Fruit fly (Drosophila melanogaster): ENCODE results near the gene CG31949.

The CG31949 gene

DNA sequence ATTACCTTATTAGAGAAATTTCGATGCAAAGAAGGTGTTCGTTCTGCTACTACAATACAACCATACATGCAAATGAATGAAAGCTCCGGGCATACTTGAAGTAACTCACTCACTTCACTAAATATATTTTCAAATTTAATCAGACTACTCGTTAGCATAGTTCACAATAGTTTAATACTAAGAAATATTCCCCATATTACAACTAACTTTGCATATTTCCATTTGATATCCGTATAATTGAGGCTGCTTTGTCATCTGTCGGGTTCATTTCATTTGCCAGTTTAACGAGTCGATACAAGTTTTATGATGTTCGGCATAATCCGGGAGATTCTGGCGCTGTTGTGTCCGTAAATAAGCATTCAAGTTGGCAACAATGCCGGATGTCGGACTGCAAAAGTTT, 9.3 kb upstream of the CG31949 start, which contains the start of gene robl22E:
Gene robl22E (minus strand): TSS at position 101 of the 400 bp plus-strand sequence.
- TF ChIP-seq dmrt93B (GFP tag; optimal IDR thresholded peaks at IDR 0.05) (no peak), fru (GFP tag; optimal IDR thresholded peaks at IDR 0.05) (no peak), Myc (optimal IDR thresholded peaks at IDR 0.05) (no peak), N (GFP tag; optimal IDR thresholded peaks at IDR 0.05) (no peak), lola (GFP tag; optimal IDR thresholded peaks at IDR 0.05) (no peak), HLH106 (tag; optimal IDR thresholded peaks at IDR 0.05) (no peak), foxo (GFP tag; optimal IDR thresholded peaks at IDR 0.05) (no peak), Sp1 (GFP tag; optimal IDR thresholded peaks at IDR 0.05) (no peak), sage (GFP tag; optimal IDR thresholded peaks at IDR 0.05) (no peak), Hnf4 (GFP tag; optimal IDR thresholded peaks at IDR 0.05) (no peak), CrebA (GFP tag; optimal IDR thresholded peaks at IDR 0.05; ENCODE audit: borderline replicate concordance) (no peak), CG9705 (GFP tag; optimal IDR thresholded peaks at IDR 0.05) (no peak), sv (GFP tag; optimal IDR thresholded peaks at IDR 0.05) (no peak), CG32264 (GFP tag; optimal IDR thresholded peaks at IDR 0.05) (no peak), Dif (GFP tag; optimal IDR thresholded peaks at IDR 0.05; ENCODE audit: partially characterized antibody) (no peak), Rel (GFP tag; optimal IDR thresholded peaks at IDR 0.05) (no peak), Rel (tag; optimal IDR thresholded peaks at IDR 0.05) (no peak), Vsx2 (GFP tag; optimal IDR thresholded peaks at IDR 0.05; ENCODE audit: partially characterized antibody) (no peak), pan (optimal IDR thresholded peaks at IDR 0.05) (no peak)

DNA sequence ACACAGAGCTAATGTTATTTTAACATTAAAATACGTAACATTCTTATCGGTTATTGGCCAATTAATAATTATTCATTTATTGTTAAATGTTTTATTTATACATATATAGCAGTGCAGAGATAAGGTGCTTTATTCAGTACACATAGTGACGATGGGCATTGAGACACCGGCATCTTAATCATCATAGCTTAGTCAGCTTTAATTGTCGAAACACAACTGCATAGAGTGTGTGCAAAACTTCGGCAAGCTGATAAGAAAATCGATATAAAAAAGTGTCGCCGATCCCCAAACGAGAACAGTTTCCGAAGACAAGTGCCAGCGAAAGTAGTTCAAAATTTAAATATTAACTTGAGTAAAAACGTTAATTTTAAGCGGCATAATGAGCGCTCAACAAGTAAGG, 7.7 kb downstream of the CG31949 start, which contains the start of gene CG16995:
Gene CG16995 (plus strand): TSS at position 301 of the 400 bp plus-strand sequence.
- no peak for TF ChIP-seq CG9705 (GFP tag; optimal IDR thresholded peaks at IDR 0.05)
- TF ChIP-seq fru (GFP tag; optimal IDR thresholded peaks at IDR 0.05), result no peak
- no peak for TF ChIP-seq dsf (GFP tag; optimal IDR thresholded peaks at IDR 0.05; ENCODE audit: borderline replicate concordance)
- TF ChIP-seq psq (GFP tag; optimal IDR thresholded peaks at IDR 0.05), result no peak
- no peak for TF ChIP-seq br (GFP tag; optimal IDR thresholded peaks at IDR 0.05)
- no peak for TF ChIP-seq HLH106 (tag; optimal IDR thresholded peaks at IDR 0.05)
- TF ChIP-seq CrebA (GFP tag; optimal IDR thresholded peaks at IDR 0.05; ENCODE audit: borderline replicate concordance), result no peak
- TF ChIP-seq N (GFP tag; optimal IDR thresholded peaks at IDR 0.05), result no peak
- no peak for TF ChIP-seq Hr78 (GFP tag; optimal IDR thresholded peaks at IDR 0.05)
- no peak for TF ChIP-seq Sp1 (GFP tag; optimal IDR thresholded peaks at IDR 0.05)
- no peak for TF ChIP-seq foxo (GFP tag; optimal IDR thresholded peaks at IDR 0.05)
- TF ChIP-seq ey (GFP tag; optimal IDR thresholded peaks at IDR 0.05), result no peak
- no peak for TF ChIP-seq woc (GFP tag; optimal IDR thresholded peaks at IDR 0.05)
- TF ChIP-seq Abd-B (GFP tag; optimal IDR thresholded peaks at IDR 0.05), result no peak
- no peak for TF ChIP-seq brk (GFP tag; optimal IDR thresholded peaks at IDR 0.05)
- no peak for TF ChIP-seq GATAd (GFP tag; optimal IDR thresholded peaks at IDR 0.05)
- no peak for TF ChIP-seq dmrt93B (GFP tag; optimal IDR thresholded peaks at IDR 0.05)

DNA sequence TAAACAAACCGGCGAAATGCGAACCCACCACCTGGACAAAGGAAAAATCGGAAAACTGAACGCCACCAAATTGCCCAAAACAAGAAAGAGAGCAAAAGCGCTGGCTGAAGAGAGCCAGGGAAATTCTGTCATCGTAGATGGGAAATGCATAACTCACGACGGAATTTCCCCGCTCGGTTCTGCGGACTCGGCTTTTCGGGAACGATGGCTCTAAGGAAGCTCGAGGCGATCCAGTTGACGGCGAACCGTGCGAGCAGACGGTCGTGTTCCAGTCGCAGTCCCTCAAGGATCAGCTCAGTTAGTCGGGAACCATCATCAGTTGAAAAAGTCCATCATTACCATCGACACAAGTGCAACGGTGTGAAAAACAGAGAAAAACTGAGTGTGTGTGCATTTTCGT, 11.5 kb downstream of the CG31949 start, which contains the start of gene eys:
Gene eys (plus strand): TSS at position 232 of the 400 bp plus-strand sequence.
- TF ChIP-seq sage (GFP tag; optimal IDR thresholded peaks at IDR 0.05) (no peak), ey (GFP tag; optimal IDR thresholded peaks at IDR 0.05) (no peak), foxo (GFP tag; optimal IDR thresholded peaks at IDR 0.05) (no peak), woc (GFP tag; optimal IDR thresholded peaks at IDR 0.05) (no peak)

DNA sequence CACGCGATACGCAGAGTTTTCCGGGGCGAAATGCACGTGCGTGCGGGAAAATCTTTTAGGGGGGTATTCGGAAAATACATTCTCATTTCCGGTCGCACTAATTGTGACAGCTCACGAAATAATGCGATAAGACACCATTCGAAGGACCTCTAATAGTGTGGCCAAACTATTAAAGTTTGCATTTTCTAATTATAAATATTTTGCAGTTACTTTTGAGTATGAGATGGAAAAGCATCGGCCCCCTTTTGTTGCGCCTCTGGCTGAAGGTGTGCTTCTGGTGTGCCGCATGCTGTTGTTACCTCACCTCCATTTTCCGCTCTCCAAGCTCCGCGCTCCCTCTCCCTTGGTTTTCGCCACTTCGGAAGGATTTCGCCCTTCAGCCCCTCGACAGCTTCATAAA, 14.3 kb downstream of the CG31949 start:
- TF ChIP-seq CG32264 (GFP tag; optimal IDR thresholded peaks at IDR 0.05) (no peak), Myc (optimal IDR thresholded peaks at IDR 0.05) (no peak), sage (GFP tag; optimal IDR thresholded peaks at IDR 0.05) (no peak), Hr83 (GFP tag; optimal IDR thresholded peaks at IDR 0.05; ENCODE audit: poor library complexity, severe bottlenecking) (no peak), Dif (GFP tag; optimal IDR thresholded peaks at IDR 0.05; ENCODE audit: partially characterized antibody) (no peak)

DNA sequence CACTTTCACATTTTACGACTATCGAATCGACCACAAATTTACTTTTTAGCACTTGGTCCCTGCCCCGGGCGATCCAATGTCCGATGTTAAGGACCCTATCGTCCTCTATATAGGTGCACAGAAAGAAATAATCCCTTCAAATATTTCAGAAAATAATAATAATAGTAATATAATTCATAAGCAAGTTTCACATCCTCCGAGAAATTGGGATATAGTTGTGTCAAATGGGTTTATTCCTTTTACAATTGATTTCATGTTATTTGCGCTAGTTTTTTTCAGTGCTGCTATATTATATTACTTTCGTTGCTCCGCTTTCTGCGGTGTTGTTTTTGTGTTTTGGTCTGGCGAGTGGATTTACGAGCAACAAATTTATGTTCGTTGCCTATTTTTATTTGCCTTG, 48.6 kb downstream of the CG31949 start:
- TF ChIP-seq pan (optimal IDR thresholded peaks at IDR 0.05) (no peak), tai (GFP tag; optimal IDR thresholded peaks at IDR 0.05) (no peak), Vsx2 (GFP tag; optimal IDR thresholded peaks at IDR 0.05; ENCODE audit: partially characterized antibody) (no peak), foxo (GFP tag; optimal IDR thresholded peaks at IDR 0.05) (no peak), CrebA (GFP tag; optimal IDR thresholded peaks at IDR 0.05; ENCODE audit: borderline replicate concordance) (no peak), brk (GFP tag; optimal IDR thresholded peaks at IDR 0.05) (no peak), psq (GFP tag; optimal IDR thresholded peaks at IDR 0.05) (no peak), jim (GFP tag; optimal IDR thresholded peaks at IDR 0.05) (no peak), Rel (GFP tag; optimal IDR thresholded peaks at IDR 0.05) (no peak), Rel (tag; optimal IDR thresholded peaks at IDR 0.05) (no peak), CG9705 (GFP tag; optimal IDR thresholded peaks at IDR 0.05) (no peak), Dfd (GFP tag; optimal IDR thresholded peaks at IDR 0.05) (no peak), Hnf4 (GFP tag; optimal IDR thresholded peaks at IDR 0.05) (no peak), OdsH (GFP tag; optimal IDR thresholded peaks at IDR 0.05) (no peak), lola (GFP tag; optimal IDR thresholded peaks at IDR 0.05) (no peak), dmrt93B (GFP tag; optimal IDR thresholded peaks at IDR 0.05) (no peak), Mio (GFP tag; optimal IDR thresholded peaks at IDR 0.05) (no peak)
